Fruit fly (Drosophila melanogaster) whole organism, adult: Measurements from ENCODE around the gene pros.

Experiments used
- CG11617 ChIP-seq: fragments of 200-800 bp; sonication (Bioruptor generic); optimal IDR thresholded peaks from 2 replicates; lab custom pipeline; 2017; ENCODE audit warnings: mild to moderate bottlenecking, missing biosample characterization, missing genetic modification reagents, missing genetic modification characterization
- CG12768 ChIP-seq: fragments of 200-800 bp; sonication (Bioruptor generic); optimal IDR thresholded peaks from 2 replicates; lab custom pipeline; 2017; ENCODE audit warnings: missing biosample characterization, missing genetic modification characterization, mild to moderate bottlenecking, moderate library complexity, missing genetic modification reagents
- CG14711 ChIP-seq: fragments of 200-800 bp; sonication (Bioruptor generic); optimal IDR thresholded peaks from 2 replicates; lab custom pipeline; 2018; ENCODE audit warnings: missing biosample characterization, mild to moderate bottlenecking, missing genetic modification characterization, moderate library complexity
- CG1620 ChIP-seq: fragments of 200-800 bp; sonication (Bioruptor generic); optimal IDR thresholded peaks from 2 replicates; lab custom pipeline; 2016; ENCODE audit warnings: missing biosample characterization, missing genetic modification characterization
- CG33017 ChIP-seq: fragments of 200-800 bp; sonication (Bioruptor generic); optimal IDR thresholded peaks from 2 replicates; lab custom pipeline; 2018; ENCODE audit warnings: missing biosample characterization, mild to moderate bottlenecking, missing genetic modification characterization, moderate library complexity
- CG5204 ChIP-seq: fragments of 200-800 bp; sonication (Bioruptor generic); optimal IDR thresholded peaks from 2 replicates; lab custom pipeline; 2016; ENCODE audit warnings: missing biosample characterization, missing genetic modification characterization
- CG7045 ChIP-seq: fragments of 200-800 bp; sonication (Bioruptor generic); optimal IDR thresholded peaks from 2 replicates; lab custom pipeline; 2017; ENCODE audit warnings: missing biosample characterization, mild to moderate bottlenecking, missing genetic modification characterization
- CG7101 ChIP-seq: fragments of 200-800 bp; sonication (Bioruptor generic); optimal IDR thresholded peaks from 2 replicates; lab custom pipeline; 2018; ENCODE audit warnings: missing biosample characterization, mild to moderate bottlenecking, missing genetic modification characterization, moderate library complexity
- Clk ChIP-seq: fragments of 200-800 bp; sonication (Bioruptor generic); optimal IDR thresholded peaks from 2 replicates; lab custom pipeline; 2017; ENCODE audit warnings: missing biosample characterization, missing genetic modification characterization
- Crg-1 ChIP-seq: fragments of 200-800 bp; sonication (Bioruptor generic); optimal IDR thresholded peaks from 2 replicates; lab custom pipeline; 2016; ENCODE audit warnings: missing biosample characterization, missing genetic modification characterization
- Hr96 ChIP-seq: fragments of 200-800 bp; sonication (Bioruptor generic); optimal IDR thresholded peaks from 2 replicates; lab custom pipeline; 2016; ENCODE audit warnings: missing biosample characterization, missing genetic modification characterization
- Mnt ChIP-seq: fragments of 200-800 bp; sonication (Bioruptor generic); optimal IDR thresholded peaks from 2 replicates; lab custom pipeline; 2016; ENCODE audit warnings: missing biosample characterization, mild to moderate bottlenecking, missing genetic modification characterization
- bab1 ChIP-seq: fragments of 200-800 bp; sonication (Bioruptor generic); optimal IDR thresholded peaks from 3 replicates; lab custom pipeline; 2019; ENCODE audit warnings: missing biosample characterization, mild to moderate bottlenecking, missing genetic modification characterization, moderate library complexity
- cic ChIP-seq: fragments of 200-800 bp; sonication (Bioruptor generic); optimal IDR thresholded peaks from 2 replicates; lab custom pipeline; 2017; ENCODE audit warnings: missing biosample characterization, mild to moderate bottlenecking, missing genetic modification characterization, moderate library complexity
- cnc ChIP-seq, 2 experiments: fragments of >200 bp; optimal IDR thresholded peaks; 2 replicates each; lab custom pipeline; 2017
- kay ChIP-seq: fragments of 200-800 bp; sonication (Bioruptor generic); peaks from one replicate; lab custom pipeline; 2016; ENCODE audit warnings: missing biosample characterization, missing genetic modification characterization, borderline replicate concordance
- ovo ChIP-seq: fragments of 200-800 bp; sonication (Bioruptor generic); optimal IDR thresholded peaks from 2 replicates; lab custom pipeline; 2016; ENCODE audit warnings: missing biosample characterization, missing genetic modification characterization
- pad ChIP-seq: fragments of 200-800 bp; sonication (Bioruptor generic); optimal IDR thresholded peaks from 3 replicates; lab custom pipeline; 2017; ENCODE audit warnings: missing biosample characterization, missing genetic modification characterization, mild to moderate bottlenecking, moderate library complexity, missing genetic modification reagents
- tj ChIP-seq: fragments of 200-800 bp; sonication (Bioruptor generic); optimal IDR thresholded peaks from 3 replicates; lab custom pipeline; 2017; ENCODE audit warnings: missing biosample characterization, mild to moderate bottlenecking, missing genetic modification characterization, moderate library complexity
- toe ChIP-seq: fragments of 200-800 bp; sonication (Bioruptor generic); optimal IDR thresholded peaks from 2 replicates; lab custom pipeline; 2016; ENCODE audit warnings: missing biosample characterization, missing genetic modification characterization

pros gene

DNA sequence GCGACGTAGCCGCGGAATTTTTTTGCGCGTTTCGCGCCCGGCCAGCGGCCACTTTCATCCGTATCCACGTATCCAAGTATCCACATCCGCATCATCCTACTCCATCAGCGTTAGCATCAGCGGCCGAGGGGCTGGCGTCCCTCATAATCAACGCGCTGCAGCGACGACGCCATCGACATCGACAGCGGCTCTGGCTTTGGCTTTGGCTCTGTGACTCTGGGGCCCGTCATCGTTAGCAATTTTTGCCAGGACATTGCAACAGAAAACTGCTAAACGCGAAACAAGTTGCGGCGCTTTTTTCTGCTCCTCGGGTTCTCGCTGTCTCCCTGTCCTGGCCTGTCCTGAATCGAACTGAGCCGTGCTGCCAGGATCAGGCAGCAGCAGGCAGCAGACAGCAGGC, at the start of gene pros:
pros (plus strand) TSS at position 301 of the 400 bp plus-strand sequence.
- no peak for TF ChIP-seq CG5204 (GFP tag; lab: Kevin White, UChicago)
- TF ChIP-seq Hr96 (GFP tag; lab: Kevin White, UChicago) = no peak
- TF ChIP-seq tj = no peak
- no peak for TF ChIP-seq bab1 (GFP tag; lab: Kevin White, UChicago)
- TF ChIP-seq pad (GFP tag; lab: Kevin White, UChicago) = no peak
- no peak for TF ChIP-seq Crg-1 (GFP tag; lab: Kevin White, UChicago)
- no peak for TF ChIP-seq cnc (optimal IDR thresholded peaks at IDR 0.05; lab: Kevin White, UChicago)
- TF ChIP-seq CG7045 (GFP tag; lab: Kevin White, UChicago) = no peak
- no peak for TF ChIP-seq kay (GFP tag; lab: Kevin White, UChicago)
- no peak for TF ChIP-seq CG12768 (GFP tag; lab: Kevin White, UChicago)
- no peak for TF ChIP-seq ovo (GFP tag; lab: Kevin White, UChicago)
- no peak for TF ChIP-seq CG1620
- TF ChIP-seq CG33017 (tag; lab: Kevin White, UChicago) = no peak
- no peak for TF ChIP-seq CG14711 (tag; lab: Kevin White, UChicago)
- TF ChIP-seq CG11617 (GFP tag; lab: Kevin White, UChicago) = no peak

- TF ChIP-seq toe (GFP tag; lab: Kevin White, UChicago) (no peak), pad (GFP tag; lab: Kevin White, UChicago) (peak; percentile 30), Crg-1 (GFP tag; lab: Kevin White, UChicago) (no peak), ovo (GFP tag; lab: Kevin White, UChicago) (no peak), CG11617 (GFP tag; lab: Kevin White, UChicago) (no peak), CG7101 (no peak), bab1 (GFP tag; lab: Kevin White, UChicago) (no peak)
These were observed 46.4 kb upstream of the pros start for dm6 chr3R:11281887-11282286.

DNA sequence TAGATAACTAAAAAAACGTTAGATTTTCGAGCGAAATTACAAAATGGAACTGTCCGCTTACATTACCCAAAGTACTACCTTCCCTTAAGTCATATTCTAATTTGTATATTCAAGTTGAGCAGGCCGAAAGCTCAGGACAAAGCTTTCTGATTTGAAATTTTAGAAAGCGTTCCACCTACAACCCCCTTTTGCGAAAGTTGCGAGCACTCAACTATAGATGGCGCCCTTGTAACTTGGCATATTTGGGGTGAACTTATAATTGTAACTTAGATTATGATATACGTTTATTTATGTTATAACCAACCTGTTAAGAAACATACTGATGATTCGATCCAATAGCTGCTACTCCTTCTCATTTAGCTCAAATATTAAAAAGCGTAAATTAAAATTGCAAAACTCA, 41.3 kb upstream of the pros start:
- no peak for TF ChIP-seq CG11617 (GFP tag; lab: Kevin White, UChicago)
- no peak for TF ChIP-seq kay (GFP tag; lab: Kevin White, UChicago)
- TF ChIP-seq CG12768 (GFP tag; lab: Kevin White, UChicago) = no peak
- TF ChIP-seq Crg-1 (GFP tag; lab: Kevin White, UChicago) = no peak
- no peak for TF ChIP-seq CG5204 (GFP tag; lab: Kevin White, UChicago)
- TF ChIP-seq Mnt (GFP tag; lab: Kevin White, UChicago) = no peak
- TF ChIP-seq CG1620 = no peak
- no peak for TF ChIP-seq CG7045 (GFP tag; lab: Kevin White, UChicago)
- no peak for TF ChIP-seq tj
- TF ChIP-seq pad (GFP tag; lab: Kevin White, UChicago) = no peak
- no peak for TF ChIP-seq cic (GFP tag; lab: Kevin White, UChicago)
- TF ChIP-seq ovo (GFP tag; lab: Kevin White, UChicago) = no peak

DNA sequence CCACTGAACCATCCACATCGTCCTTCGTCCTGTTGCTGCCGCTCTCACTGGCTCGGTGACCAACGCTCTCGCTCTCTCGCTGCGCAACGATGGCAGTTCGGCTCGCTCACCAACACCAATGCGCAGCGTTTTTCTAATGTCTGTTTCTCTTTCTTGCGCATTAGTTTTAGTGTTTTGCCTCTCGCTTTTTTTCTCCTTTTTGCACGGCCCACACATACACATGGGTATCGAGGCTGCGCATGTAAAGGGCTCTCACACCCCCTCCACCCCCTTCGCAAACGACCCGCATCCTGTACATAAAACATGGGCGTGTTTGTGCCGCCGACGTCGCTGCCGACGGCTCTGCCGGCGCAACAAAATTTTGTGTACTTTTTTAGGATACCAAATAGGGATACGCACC, 25.3 kb upstream of the pros start:
- TF ChIP-seq CG14711 (tag; lab: Kevin White, UChicago) (no peak), pad (GFP tag; lab: Kevin White, UChicago) (peak; percentile 51), kay (GFP tag; lab: Kevin White, UChicago) (no peak), CG1620 (no peak), ovo (GFP tag; lab: Kevin White, UChicago) (no peak), CG7045 (GFP tag; lab: Kevin White, UChicago) (no peak)

DNA sequence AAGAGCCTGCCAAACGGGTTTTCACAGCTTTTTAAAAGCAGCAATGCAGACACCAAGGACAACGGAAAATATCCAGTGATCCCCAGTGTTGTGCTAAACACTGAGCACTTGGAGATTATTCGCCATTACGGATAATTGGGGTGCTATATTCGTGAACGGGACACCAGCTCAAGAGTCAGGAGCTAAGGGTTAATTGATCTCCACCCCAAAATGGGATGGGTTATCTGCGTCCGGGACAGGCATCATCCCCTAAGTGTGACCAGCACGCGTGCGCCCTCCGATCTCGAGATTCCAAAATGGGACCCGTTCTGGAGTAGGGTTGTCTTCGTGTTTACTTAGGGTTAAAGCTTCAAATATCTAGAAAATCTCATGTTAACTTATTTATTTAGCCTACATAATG, 22.4 kb upstream of the pros start:
- no peak for TF ChIP-seq CG7101

- TF ChIP-seq CG12768 (GFP tag; lab: Kevin White, UChicago) (no peak), CG7045 (GFP tag; lab: Kevin White, UChicago) (no peak)
These were observed 17.6 kb upstream of the pros start for dm6 chr3R:11310669-11311068.

- TF ChIP-seq Mnt (GFP tag; lab: Kevin White, UChicago) (no peak), ovo (GFP tag; lab: Kevin White, UChicago) (no peak), CG12768 (GFP tag; lab: Kevin White, UChicago) (no peak), pad (GFP tag; lab: Kevin White, UChicago) (no peak), CG33017 (tag; lab: Kevin White, UChicago) (no peak), tj (no peak), Crg-1 (GFP tag; lab: Kevin White, UChicago) (no peak), cic (GFP tag; lab: Kevin White, UChicago) (no peak), CG7101 (no peak), cnc (optimal IDR thresholded peaks at IDR 0.05; lab: Kevin White, UChicago) (no peak), Hr96 (GFP tag; lab: Kevin White, UChicago) (no peak), CG7045 (GFP tag; lab: Kevin White, UChicago) (no peak), bab1 (GFP tag; lab: Kevin White, UChicago) (no peak), toe (GFP tag; lab: Kevin White, UChicago) (no peak)
These were observed 16.0 kb upstream of the pros start for dm6 chr3R:11312292-11312691.

DNA sequence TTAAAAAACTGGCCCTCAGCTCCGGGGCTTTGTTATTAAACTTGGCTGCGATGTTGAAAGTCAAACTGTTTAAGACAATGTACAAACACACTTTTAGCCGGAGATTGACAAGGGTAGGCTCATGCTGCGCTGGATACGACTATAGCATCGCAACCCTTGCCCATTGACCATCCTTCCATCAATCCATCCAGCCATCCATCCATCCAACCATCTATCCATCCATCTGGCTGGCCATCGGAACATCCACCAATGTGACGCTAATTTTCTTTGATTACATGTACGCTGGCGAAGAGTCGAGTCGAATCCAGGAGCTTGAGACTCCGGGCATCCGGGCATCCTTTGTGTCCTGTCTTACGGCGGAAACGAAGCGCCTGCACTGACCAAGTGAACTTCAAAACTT, 11.6 kb upstream of the pros start:
- TF ChIP-seq CG5204 (GFP tag; lab: Kevin White, UChicago) (no peak), CG12768 (GFP tag; lab: Kevin White, UChicago) (no peak), Hr96 (GFP tag; lab: Kevin White, UChicago) (no peak), Crg-1 (GFP tag; lab: Kevin White, UChicago) (no peak), kay (GFP tag; lab: Kevin White, UChicago) (no peak), CG14711 (tag; lab: Kevin White, UChicago) (no peak), CG1620 (no peak), tj (no peak), Clk (GFP tag; lab: Kevin White, UChicago) (no peak), pad (GFP tag; lab: Kevin White, UChicago) (no peak), Mnt (GFP tag; lab: Kevin White, UChicago) (no peak), toe (GFP tag; lab: Kevin White, UChicago) (no peak), ovo (GFP tag; lab: Kevin White, UChicago) (no peak)
